Comparison of ENCODE assay signal across 5 fruit fly cellular contexts in genomic region chr3R:26886283-26886689, dm6.
TF ChIP-seq lines count a peak whose summit lies in the region.

No protein-coding gene starts in this region.

- peak; percentile 21 for TF ChIP-seq CTCF in whole organism, embryonic (GFP tag; optimal IDR thresholded peaks at IDR 0.05; lab: Kevin White, UChicago)

TF ChIP-seq in whole organism, adult, 20 proteins besides CTCF, POLR2A, EP300 and RAD21 (continues in another document):
- TF ChIP-seq CG1620 (GFP tag; optimal IDR thresholded peaks at IDR 0.05; lab: Kevin White, UChicago) (no peak), toe (GFP tag; optimal IDR thresholded peaks at IDR 0.05; lab: Kevin White, UChicago) (no peak), CG7045 (GFP tag; optimal IDR thresholded peaks at IDR 0.05; lab: Kevin White, UChicago) (peak; percentile 30), ovo (GFP tag; optimal IDR thresholded peaks at IDR 0.05; lab: Kevin White, UChicago) (no peak), tj (GFP tag; optimal IDR thresholded peaks at IDR 0.05; lab: Kevin White, UChicago) (no peak), kay (GFP tag; lab: Kevin White, UChicago; ENCODE audit: borderline replicate concordance) (no peak), cnc (optimal IDR thresholded peaks at IDR 0.05; lab: Kevin White, UChicago) (no peak), bab1 (GFP tag; optimal IDR thresholded peaks at IDR 0.05; lab: Kevin White, UChicago) (no peak), CG5204 (GFP tag; optimal IDR thresholded peaks at IDR 0.05; lab: Kevin White, UChicago) (no peak), Mnt (GFP tag; optimal IDR thresholded peaks at IDR 0.05; lab: Kevin White, UChicago) (no peak), CG12768 (GFP tag; optimal IDR thresholded peaks at IDR 0.05; lab: Kevin White, UChicago) (no peak), pad (GFP tag; optimal IDR thresholded peaks at IDR 0.05; lab: Kevin White, UChicago) (no peak), Crg-1 (GFP tag; optimal IDR thresholded peaks at IDR 0.05; lab: Kevin White, UChicago) (no peak), cic (GFP tag; optimal IDR thresholded peaks at IDR 0.05; lab: Kevin White, UChicago) (no peak), CG14711 (tag; optimal IDR thresholded peaks at IDR 0.05; lab: Kevin White, UChicago) (no peak), CG7101 (tag; optimal IDR thresholded peaks at IDR 0.05; lab: Kevin White, UChicago) (peak; percentile 12), CG11617 (GFP tag; optimal IDR thresholded peaks at IDR 0.05; lab: Kevin White, UChicago) (no peak), Hr96 (GFP tag; optimal IDR thresholded peaks at IDR 0.05; lab: Kevin White, UChicago) (no peak), Clk (GFP tag; optimal IDR thresholded peaks at IDR 0.05; lab: Kevin White, UChicago) (no peak)

TF ChIP-seq in whole organism, embryonic, 481 proteins besides CTCF, POLR2A, EP300 and RAD21 (continues in another document):
- TF ChIP-seq Bteb2 (GFP tag; optimal IDR thresholded peaks at IDR 0.05; lab: Kevin White, UChicago), result no peak
- no peak for TF ChIP-seq vnd (GFP tag; IDR thresholded peaks at IDR 0.05; lab: Robert Waterston, UW; ENCODE audit: partially characterized antibody)
- TF ChIP-seq sqz (GFP tag; optimal IDR thresholded peaks at IDR 0.05; lab: Kevin White, UChicago), result peak; percentile 37
- peak; percentile 32 for TF ChIP-seq lilli (GFP tag; optimal IDR thresholded peaks at IDR 0.05; lab: Kevin White, UChicago)
- TF ChIP-seq row (GFP tag; IDR thresholded peaks at IDR 0.05; lab: Robert Waterston, UW), result peak; percentile 86
- TF ChIP-seq salm (tag; optimal IDR thresholded peaks at IDR 0.05; lab: Kevin White, UChicago), result peak; percentile 43
- no peak for TF ChIP-seq BEAF-32 (GFP tag; optimal IDR thresholded peaks at IDR 0.05; lab: Kevin White, UChicago)
- peak; percentile 24 for TF ChIP-seq CG8290 (GFP tag; optimal IDR thresholded peaks at IDR 0.05; lab: Kevin White, UChicago)
- TF ChIP-seq CG8290 (tag; optimal IDR thresholded peaks at IDR 0.05; lab: Kevin White, UChicago), result peak in 1 of 2 experiments; percentile 21
- peak; percentile 85 for TF ChIP-seq CG18262 (tag; optimal IDR thresholded peaks at IDR 0.05; lab: Kevin White, UChicago)
- TF ChIP-seq CG18476 (GFP tag; optimal IDR thresholded peaks at IDR 0.05; lab: Kevin White, UChicago), result peak; percentile 11
- no peak for TF ChIP-seq lbe (GFP tag; optimal IDR thresholded peaks at IDR 0.05; lab: Kevin White, UChicago)
- no peak for TF ChIP-seq her (GFP tag; optimal IDR thresholded peaks at IDR 0.05; lab: Kevin White, UChicago)
- peak; percentile 58 for TF ChIP-seq CG12219 (GFP tag; optimal IDR thresholded peaks at IDR 0.05; lab: Kevin White, UChicago)
- TF ChIP-seq exex (tag; optimal IDR thresholded peaks at IDR 0.05; lab: Kevin White, UChicago), result peak; percentile 13
- no peak for TF ChIP-seq Trl (optimal IDR thresholded peaks at IDR 0.05; lab: Kevin White, UChicago)
- no peak for TF ChIP-seq Trl (GFP tag; optimal IDR thresholded peaks at IDR 0.05; lab: Kevin White, UChicago)
- TF ChIP-seq CG12391 (tag; optimal IDR thresholded peaks at IDR 0.05; lab: Kevin White, UChicago), result peak; percentile 82
- TF ChIP-seq MBD-R2 (GFP tag; IDR thresholded peaks at IDR 0.05; lab: Robert Waterston, UW), result no peak

TF ChIP-seq in whole organism, prepupa, 60 proteins besides CTCF, POLR2A, EP300 and RAD21 (continues in another document):
- TF ChIP-seq ss (GFP tag; optimal IDR thresholded peaks at IDR 0.05; lab: Kevin White, UChicago), result peak; percentile 71 to 76
- TF ChIP-seq CG11902 (GFP tag; optimal IDR thresholded peaks at IDR 0.05; lab: Kevin White, UChicago), result peak; percentile 13
- TF ChIP-seq Gug (GFP tag; IDR thresholded peaks at IDR 0.05; lab: Robert Waterston, UW), result peak; percentile 67
- TF ChIP-seq CG11294 (GFP tag; IDR thresholded peaks at IDR 0.05; lab: Robert Waterston, UW), result peak; percentile 40; the same call in 1 of the 2 replicates
- peak; percentile 75 for TF ChIP-seq CG10669 (GFP tag; optimal IDR thresholded peaks at IDR 0.05; lab: Kevin White, UChicago)
- TF ChIP-seq cyc (GFP tag; optimal IDR thresholded peaks at IDR 0.05; lab: Kevin White, UChicago), result peak; percentile 5
- peak; percentile 68 for TF ChIP-seq CG9139 (GFP tag; optimal IDR thresholded peaks at IDR 0.05; lab: Kevin White, UChicago)
- peak; percentile 65 for TF ChIP-seq CG34406 (GFP tag; optimal IDR thresholded peaks at IDR 0.05; lab: Kevin White, UChicago)
- no peak for TF ChIP-seq Hr38 (GFP tag; optimal IDR thresholded peaks at IDR 0.05; lab: Kevin White, UChicago)
- TF ChIP-seq dac (GFP tag; optimal IDR thresholded peaks at IDR 0.05; lab: Kevin White, UChicago), result peak; percentile 36
- TF ChIP-seq Smox (GFP tag; optimal IDR thresholded peaks at IDR 0.05; lab: Kevin White, UChicago), result peak; percentile 46
- TF ChIP-seq esn (GFP tag; optimal IDR thresholded peaks at IDR 0.05; lab: Kevin White, UChicago), result peak; percentile 63
- peak; percentile 85 for TF ChIP-seq Eip78C (GFP tag; lab: Kevin White, UChicago)
- peak; percentile 67 for TF ChIP-seq net (GFP tag; optimal IDR thresholded peaks at IDR 0.05; lab: Kevin White, UChicago)
- peak; percentile 53 for TF ChIP-seq CG4318 (GFP tag; optimal IDR thresholded peaks at IDR 0.05; lab: Kevin White, UChicago)
- peak; percentile 52 for TF ChIP-seq svp (GFP tag; lab: Kevin White, UChicago)
- no peak for TF ChIP-seq fd85E (GFP tag; optimal IDR thresholded peaks at IDR 0.05; lab: Kevin White, UChicago)
- TF ChIP-seq CG1621 (tag; optimal IDR thresholded peaks at IDR 0.05; lab: Kevin White, UChicago), result peak; percentile 67
- TF ChIP-seq achi (GFP tag; optimal IDR thresholded peaks at IDR 0.05; lab: Kevin White, UChicago), result peak; percentile 79
- TF ChIP-seq CG6808 (GFP tag; optimal IDR thresholded peaks at IDR 0.05; lab: Kevin White, UChicago), result peak; percentile 88

TF ChIP-seq in whole organism, pupa, 21 proteins besides CTCF, POLR2A, EP300 and RAD21:
- TF ChIP-seq gl (tag; optimal IDR thresholded peaks at IDR 0.05; lab: Kevin White, UChicago) (peak; percentile 69), CG14655 (GFP tag; optimal IDR thresholded peaks at IDR 0.05; lab: Kevin White, UChicago) (peak; percentile 90), CG13204 (GFP tag; optimal IDR thresholded peaks at IDR 0.05; lab: Kevin White, UChicago) (peak; percentile 58), rn (GFP tag; IDR thresholded peaks at IDR 0.05; lab: Robert Waterston, UW) (peak; percentile 41), CG9948 (tag; optimal IDR thresholded peaks at IDR 0.05; lab: Kevin White, UChicago) (peak; percentile 88), CG8301 (tag; optimal IDR thresholded peaks at IDR 0.05; lab: Kevin White, UChicago) (peak; percentile 80), CG12605 (GFP tag; IDR thresholded peaks at IDR 0.05; lab: Robert Waterston, UW) (peak; percentile 64), D1 (tag; optimal IDR thresholded peaks at IDR 0.05; lab: Kevin White, UChicago) (peak; percentile 36), Snoo (tag; optimal IDR thresholded peaks at IDR 0.05; lab: Kevin White, UChicago) (peak; percentile 58), Ets98B (GFP tag; IDR thresholded peaks at IDR 0.05; lab: Robert Waterston, UW) (peak; percentile 63), CG10348 (GFP tag; IDR thresholded peaks at IDR 0.05; lab: Robert Waterston, UW) (no peak), CG15710 (tag; optimal IDR thresholded peaks at IDR 0.05; lab: Kevin White, UChicago) (peak; percentile 85), fd96Ca (GFP tag; IDR thresholded peaks at IDR 0.05; lab: Robert Waterston, UW) (peak; percentile 80), EcR (GFP tag; optimal IDR thresholded peaks at IDR 0.05; lab: Kevin White, UChicago) (peak; percentile 72), Pif1A (GFP tag; optimal IDR thresholded peaks at IDR 0.05; lab: Kevin White, UChicago) (peak; percentile 62), CG8159 (tag; optimal IDR thresholded peaks at IDR 0.05; lab: Kevin White, UChicago) (peak; percentile 88), CG4496 (GFP tag; IDR thresholded peaks at IDR 0.05; lab: Robert Waterston, UW) (peak; percentile 68), Pif1B (GFP tag; optimal IDR thresholded peaks at IDR 0.05; lab: Kevin White, UChicago) (peak; percentile 77), CG34367 (tag; optimal IDR thresholded peaks at IDR 0.05; lab: Kevin White, UChicago) (peak; percentile 76), CG17806 (tag; optimal IDR thresholded peaks at IDR 0.05; lab: Kevin White, UChicago) (peak; percentile 82), CG32121 (GFP tag; IDR thresholded peaks at IDR 0.05; lab: Robert Waterston, UW) (peak; percentile 68)

TF ChIP-seq in whole organism, wandering third instar larva, 38 proteins besides CTCF, POLR2A, EP300 and RAD21 (continues in another document):
- TF ChIP-seq woc (GFP tag; optimal IDR thresholded peaks at IDR 0.05; lab: Kevin White, UChicago), result no peak
- peak; percentile 72 for TF ChIP-seq OdsH (GFP tag; optimal IDR thresholded peaks at IDR 0.05; lab: Kevin White, UChicago)
- TF ChIP-seq N (GFP tag; optimal IDR thresholded peaks at IDR 0.05; lab: Kevin White, UChicago), result no peak
- TF ChIP-seq rgr (GFP tag; optimal IDR thresholded peaks at IDR 0.05; lab: Kevin White, UChicago), result peak; percentile 74
- no peak for TF ChIP-seq Rel (GFP tag; optimal IDR thresholded peaks at IDR 0.05; lab: Kevin White, UChicago)
- no peak for TF ChIP-seq Rel (tag; optimal IDR thresholded peaks at IDR 0.05; lab: Kevin White, UChicago)
- TF ChIP-seq HLH106 (tag; optimal IDR thresholded peaks at IDR 0.05; lab: Kevin White, UChicago), result peak; percentile 67
- no peak for TF ChIP-seq brk (GFP tag; optimal IDR thresholded peaks at IDR 0.05; lab: Kevin White, UChicago)
- no peak for TF ChIP-seq Hr83 (GFP tag; optimal IDR thresholded peaks at IDR 0.05; lab: Kevin White, UChicago; ENCODE audit: poor library complexity, severe bottlenecking)
- TF ChIP-seq Mio (GFP tag; optimal IDR thresholded peaks at IDR 0.05; lab: Kevin White, UChicago), result no peak
- peak; percentile 72 for TF ChIP-seq Sp1 (GFP tag; optimal IDR thresholded peaks at IDR 0.05; lab: Kevin White, UChicago)
- TF ChIP-seq Dfd (GFP tag; optimal IDR thresholded peaks at IDR 0.05; lab: Kevin White, UChicago), result no peak
- peak; percentile 1 for TF ChIP-seq sage (GFP tag; optimal IDR thresholded peaks at IDR 0.05; lab: Kevin White, UChicago)
- TF ChIP-seq usp (GFP tag; optimal IDR thresholded peaks at IDR 0.05; lab: Kevin White, UChicago), result no peak
- TF ChIP-seq Hr78 (GFP tag; optimal IDR thresholded peaks at IDR 0.05; lab: Kevin White, UChicago), result no peak
- TF ChIP-seq psq (GFP tag; optimal IDR thresholded peaks at IDR 0.05; lab: Kevin White, UChicago), result peak; percentile 74
- no peak for TF ChIP-seq Vsx2 (GFP tag; optimal IDR thresholded peaks at IDR 0.05; lab: Kevin White, UChicago; ENCODE audit: partially characterized antibody)
- no peak for TF ChIP-seq jim (GFP tag; optimal IDR thresholded peaks at IDR 0.05; lab: Kevin White, UChicago)
- TF ChIP-seq CG9705 (GFP tag; optimal IDR thresholded peaks at IDR 0.05; lab: Kevin White, UChicago), result peak; percentile 19
- TF ChIP-seq lola (GFP tag; optimal IDR thresholded peaks at IDR 0.05; lab: Kevin White, UChicago), result no peak
- TF ChIP-seq ey (GFP tag; optimal IDR thresholded peaks at IDR 0.05; lab: Kevin White, UChicago), result peak; percentile 35
- TF ChIP-seq fru (GFP tag; optimal IDR thresholded peaks at IDR 0.05; lab: Kevin White, UChicago), result peak; percentile 57
- peak; percentile 16 for TF ChIP-seq Hnf4 (GFP tag; optimal IDR thresholded peaks at IDR 0.05; lab: Kevin White, UChicago)
- peak; percentile 2 for TF ChIP-seq tai (GFP tag; optimal IDR thresholded peaks at IDR 0.05; lab: Kevin White, UChicago)
- TF ChIP-seq sv (GFP tag; optimal IDR thresholded peaks at IDR 0.05; lab: Kevin White, UChicago), result no peak
